Worm (Caenorhabditis elegans) whole organism, L4/young adult: ENCODE data around the gene srt-19.

Experiments used
- dao-5 ChIP-seq: sonication (generic microtip); optimal IDR thresholded peaks from 2 replicates; lab custom pipeline; 2016; ENCODE audit warnings: missing genotype, missing genetic modification characterization, moderate library complexity, missing compliant biosample characterization
- him-1 ChIP-seq: sonication (generic microtip); optimal IDR thresholded peaks from 2 replicates; lab custom pipeline; 2016; ENCODE audit warnings: missing genotype, missing genetic modification reagents, missing genetic modification characterization, missing compliant biosample characterization

- TF ChIP-seq him-1 (tag; lab: Kevin White, UChicago) (no peak), dao-5 (tag; lab: Kevin White, UChicago) (no peak)
Observed at ce11 chrV:4299741-4300140, 14.9 kb downstream of the srt-19 start, which contains the start of gene ZC132.3.
